Worm (Caenorhabditis elegans) whole organism, early embryonic: ENCODE data around the gene txdc-9.

ENCODE experiments used
- B0310.2 ChIP-seq: sonication (generic microtip); optimal IDR thresholded peaks from 2 replicates; lab custom pipeline; 2016; ENCODE audit warnings: mild to moderate bottlenecking, missing genetic modification characterization, missing compliant biosample characterization
- F13C5.2 ChIP-seq: sonication (generic microtip); optimal IDR thresholded peaks from 2 replicates; lab custom pipeline; 2017; ENCODE audit warnings: mild to moderate bottlenecking, missing genetic modification characterization, inconsistent platforms, missing compliant biosample characterization
- aly-1 ChIP-seq: sonication (generic microtip); optimal IDR thresholded peaks from 2 replicates; lab custom pipeline; 2016; ENCODE audit warnings: missing genetic modification characterization, missing compliant biosample characterization
- ama-1 ChIP-seq: fragments of 150-350 bp; optimal IDR thresholded peaks from 2 replicates; lab custom pipeline; 2014
- ceh-13 ChIP-seq: fragments of 200-800 bp; sonication (Bioruptor generic); optimal IDR thresholded peaks from 2 replicates; lab custom pipeline; 2018; ENCODE audit warnings: mild to moderate bottlenecking, missing genetic modification characterization, missing compliant biosample characterization
- ceh-36 ChIP-seq: sonication (generic microtip); optimal IDR thresholded peaks from 2 replicates; lab custom pipeline; 2016; ENCODE audit warnings: missing genetic modification characterization, inconsistent platforms, missing compliant biosample characterization
- ets-7 ChIP-seq: sonication (generic microtip); optimal IDR thresholded peaks from 2 replicates; lab custom pipeline; 2016; ENCODE audit warnings: missing genotype, missing genetic modification characterization, missing compliant biosample characterization
- flt-1 ChIP-seq: fragments of 200-800 bp; sonication (Bioruptor generic); IDR thresholded peaks from 2 replicates; pipeline ENCODE4 v1.3.6; 2022; ENCODE audit warnings: missing genetic modification characterization, missing compliant biosample characterization
- hmbx-1 ChIP-seq: sonication (generic microtip); optimal IDR thresholded peaks from 2 replicates; lab custom pipeline; 2016; ENCODE audit warnings: mild to moderate bottlenecking, missing genetic modification characterization, missing compliant biosample characterization
- hmg-4 ChIP-seq: fragments of 200-800 bp; sonication (Bioruptor generic); optimal IDR thresholded peaks from 2 replicates; lab custom pipeline; 2018; ENCODE audit warnings: mild to moderate bottlenecking, missing genetic modification characterization, missing compliant biosample characterization
- hnd-1 ChIP-seq: sonication (generic microtip); optimal IDR thresholded peaks from 2 replicates; lab custom pipeline; 2016; ENCODE audit warnings: missing genetic modification characterization, missing compliant biosample characterization
- pes-1 ChIP-seq: fragments of 200-800 bp; sonication (Bioruptor generic); IDR thresholded peaks from 2 replicates; pipeline ENCODE4 v1.3.6; 2022; ENCODE audit warnings: missing genetic modification reagents, missing genetic modification characterization, missing compliant biosample characterization
- scrt-1 ChIP-seq: fragments of 200-800 bp; sonication (Bioruptor generic); IDR thresholded peaks from 2 replicates; pipeline ENCODE4 v1.3.6; 2022; ENCODE audit warnings: missing genetic modification characterization, missing compliant biosample characterization
- sea-1 ChIP-seq: fragments of 200-800 bp; sonication (Bioruptor generic); conservative IDR thresholded peaks from 2 replicates; pipeline ENCODE4 v1.3.6; 2022; ENCODE audit warnings: missing genetic modification characterization, missing compliant biosample characterization
- tbx-11 ChIP-seq: fragments of 200-800 bp; sonication (Bioruptor generic); IDR thresholded peaks from 2 replicates; pipeline ENCODE4 v1.3.6; 2022; ENCODE audit warnings: missing genetic modification characterization, missing compliant biosample characterization
- tbx-37 ChIP-seq: fragments of 200-800 bp; sonication (Bioruptor generic); conservative IDR thresholded peaks from 2 replicates; pipeline ENCODE4 v1.3.6; 2022; ENCODE audit warnings: missing genetic modification reagents, missing genetic modification characterization, missing compliant biosample characterization
- tra-4 ChIP-seq: sonication (generic microtip); optimal IDR thresholded peaks from 2 replicates; lab custom pipeline; 2017; ENCODE audit warnings: missing genetic modification characterization, missing compliant biosample characterization

Gene txdc-9

DNA sequence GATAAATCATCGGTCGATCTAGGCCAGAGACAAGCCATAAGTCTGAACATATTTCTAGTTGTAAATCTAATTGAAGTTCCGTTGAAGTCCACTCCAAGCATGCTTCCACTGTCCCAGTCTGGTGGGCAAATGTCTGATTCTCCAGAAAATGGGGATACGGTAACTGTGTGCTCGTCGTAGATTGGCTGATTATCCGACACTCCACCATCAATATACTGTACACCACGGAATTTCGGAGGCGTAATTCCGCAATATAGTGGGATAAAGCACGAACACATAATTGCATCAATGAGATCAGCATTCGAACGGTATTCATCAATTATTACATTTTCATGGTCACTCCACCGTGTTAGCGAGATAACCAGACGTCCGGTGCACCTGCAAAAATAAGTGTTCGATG lies 13.7 kb upstream of the txdc-9 start:
- no peak for TF ChIP-seq ceh-36 (tag; lab: Kevin White, UChicago)
- TF ChIP-seq hnd-1 (tag; lab: Kevin White, UChicago): no peak
- no peak for TF ChIP-seq sea-1 (GFP tag; lab: Robert Waterston, UW)
- no peak for TF ChIP-seq B0310.2
- TF ChIP-seq flt-1 (GFP tag; lab: Robert Waterston, UW): no peak
- no peak for TF ChIP-seq hmbx-1 (tag; lab: Kevin White, UChicago)
- no peak for TF ChIP-seq ama-1 (lab: Kevin White, UChicago)
- TF ChIP-seq aly-1: no peak
- TF ChIP-seq F13C5.2 (tag; lab: Kevin White, UChicago): no peak
- no peak for TF ChIP-seq tbx-37 (GFP tag; lab: Robert Waterston, UW)
- no peak for TF ChIP-seq ets-7 (tag; lab: Kevin White, UChicago)
- no peak for TF ChIP-seq scrt-1 (GFP tag; lab: Robert Waterston, UW)
- TF ChIP-seq tbx-11 (GFP tag; lab: Robert Waterston, UW): no peak
- TF ChIP-seq tra-4 (tag; lab: Kevin White, UChicago): no peak
- no peak for TF ChIP-seq pes-1 (GFP tag; lab: Robert Waterston, UW)
- no peak for TF ChIP-seq ceh-13
- no peak for TF ChIP-seq hmg-4 (GFP tag; lab: Kevin White, UChicago)

DNA sequence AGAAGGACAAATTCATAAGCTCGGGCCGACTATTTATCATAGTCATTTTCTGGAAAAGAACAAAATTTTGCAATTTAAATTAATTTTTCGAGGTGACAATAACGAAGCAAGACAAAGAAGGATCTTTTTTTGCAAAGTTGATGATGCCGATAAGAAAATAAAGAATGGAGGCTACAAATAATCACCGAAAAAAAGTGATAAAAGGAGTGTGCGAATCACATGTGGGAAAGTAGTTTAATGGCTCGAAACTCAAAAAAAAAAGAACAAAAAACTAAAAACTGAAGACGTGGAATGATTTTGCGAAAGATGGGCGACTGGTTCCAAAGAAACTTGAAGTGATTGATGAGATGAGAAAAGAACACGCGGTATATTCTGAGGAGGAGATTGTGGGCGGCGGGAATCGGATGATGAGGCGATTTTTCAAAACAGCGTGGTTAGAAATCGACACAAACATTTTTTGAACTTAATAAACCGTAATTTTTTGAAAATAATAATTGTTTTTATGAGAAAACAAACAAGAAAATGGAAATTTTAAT lies 12.5 kb upstream of the txdc-9 start, which contains the start of gene atgl-1:
Gene atgl-1, minus strand, starts transcription at position 51 of the 536 bp plus-strand sequence.
- TF ChIP-seq ets-7 (tag; lab: Kevin White, UChicago): no peak
- TF ChIP-seq tbx-37 (GFP tag; lab: Robert Waterston, UW): no peak
- no peak for TF ChIP-seq hmbx-1 (tag; lab: Kevin White, UChicago)
- no peak for TF ChIP-seq ceh-13
- TF ChIP-seq tbx-11 (GFP tag; lab: Robert Waterston, UW): no peak
- no peak for TF ChIP-seq ceh-36 (tag; lab: Kevin White, UChicago)
- no peak for TF ChIP-seq F13C5.2 (tag; lab: Kevin White, UChicago)
- no peak for TF ChIP-seq hmg-4 (GFP tag; lab: Kevin White, UChicago)
- no peak for TF ChIP-seq hnd-1 (tag; lab: Kevin White, UChicago)
- no peak for TF ChIP-seq pes-1 (GFP tag; lab: Robert Waterston, UW)
- TF ChIP-seq B0310.2: no peak
- TF ChIP-seq aly-1: no peak
- no peak for TF ChIP-seq scrt-1 (GFP tag; lab: Robert Waterston, UW)
- no peak for TF ChIP-seq tra-4 (tag; lab: Kevin White, UChicago)
- no peak for TF ChIP-seq flt-1 (GFP tag; lab: Robert Waterston, UW)
- no peak for TF ChIP-seq sea-1 (GFP tag; lab: Robert Waterston, UW)
- TF ChIP-seq ama-1 (lab: Kevin White, UChicago): no peak

DNA sequence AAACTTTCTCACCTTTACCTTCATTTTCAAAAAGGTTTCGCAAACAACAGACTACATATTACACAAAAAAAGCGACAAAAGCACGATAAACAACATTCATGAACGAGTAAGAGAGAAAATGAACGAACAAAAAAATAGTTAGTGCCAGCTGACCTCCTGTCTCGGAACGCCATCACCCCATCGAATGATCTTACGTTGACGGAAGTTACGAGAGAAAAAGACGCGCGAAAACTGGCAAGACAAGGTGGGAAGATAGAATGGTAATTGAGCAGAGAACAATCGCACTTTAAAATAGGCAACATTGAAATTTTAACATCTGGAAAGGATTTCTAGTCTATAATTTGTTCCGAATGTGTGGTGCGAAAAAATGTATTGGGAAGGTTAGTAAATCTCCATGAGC lies 11.8 kb upstream of the txdc-9 start:
- TF ChIP-seq sea-1 (GFP tag; lab: Robert Waterston, UW) (no peak), flt-1 (GFP tag; lab: Robert Waterston, UW) (no peak), ets-7 (tag; lab: Kevin White, UChicago) (no peak), pes-1 (GFP tag; lab: Robert Waterston, UW) (no peak), ceh-36 (tag; lab: Kevin White, UChicago) (no peak), tbx-37 (GFP tag; lab: Robert Waterston, UW) (no peak), scrt-1 (GFP tag; lab: Robert Waterston, UW) (no peak), hnd-1 (tag; lab: Kevin White, UChicago) (no peak), B0310.2 (no peak), ama-1 (lab: Kevin White, UChicago) (no peak), tra-4 (tag; lab: Kevin White, UChicago) (no peak)

DNA sequence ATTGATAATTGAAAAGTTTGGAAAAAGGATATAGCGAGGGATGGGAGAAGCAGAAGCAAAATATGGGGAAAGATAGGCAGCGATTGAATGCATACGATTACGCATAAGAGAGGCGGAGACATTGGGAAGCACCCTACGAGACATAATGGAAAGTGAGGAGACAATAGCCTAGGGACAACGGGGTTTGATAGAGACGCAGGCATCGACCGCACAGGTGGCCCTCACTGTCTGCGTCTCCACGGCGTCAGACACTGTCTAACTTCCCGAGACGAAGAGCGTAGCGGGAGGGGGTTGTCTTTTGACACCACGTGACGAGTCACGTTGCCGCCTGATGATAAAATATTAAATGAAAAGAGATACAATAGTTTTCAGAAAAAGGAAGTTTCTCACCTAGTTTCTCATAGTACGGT lies 11.0 kb upstream of the txdc-9 start:
- TF ChIP-seq aly-1 (no peak), pes-1 (GFP tag; lab: Robert Waterston, UW) (no peak), ceh-13 (no peak), B0310.2 (no peak), ets-7 (tag; lab: Kevin White, UChicago) (no peak), hmbx-1 (tag; lab: Kevin White, UChicago) (no peak), tra-4 (tag; lab: Kevin White, UChicago) (no peak), tbx-37 (GFP tag; lab: Robert Waterston, UW) (no peak), sea-1 (GFP tag; lab: Robert Waterston, UW) (no peak), flt-1 (GFP tag; lab: Robert Waterston, UW) (no peak), F13C5.2 (tag; lab: Kevin White, UChicago) (no peak), scrt-1 (GFP tag; lab: Robert Waterston, UW) (no peak), hnd-1 (tag; lab: Kevin White, UChicago) (no peak), ceh-36 (tag; lab: Kevin White, UChicago) (no peak), hmg-4 (GFP tag; lab: Kevin White, UChicago) (no peak), ama-1 (lab: Kevin White, UChicago) (no peak), tbx-11 (GFP tag; lab: Robert Waterston, UW) (no peak)

DNA sequence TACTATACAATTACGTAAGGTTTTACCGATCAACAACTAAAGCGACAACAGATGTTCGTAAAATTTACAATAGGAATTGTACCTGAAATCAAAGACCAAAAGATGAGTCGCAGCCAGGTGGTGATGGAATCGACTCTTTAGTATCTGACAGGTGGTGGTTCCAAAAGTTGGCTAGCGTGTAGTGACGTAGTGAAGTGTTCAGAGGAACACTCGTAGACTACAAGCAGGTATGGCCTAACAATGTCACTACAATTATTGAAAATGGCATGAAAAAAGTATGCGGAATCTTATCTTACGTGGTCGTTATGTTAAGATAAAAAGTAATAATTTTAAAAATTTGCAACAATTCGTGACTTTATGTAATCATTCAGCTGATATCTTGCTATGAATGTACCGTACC lies 10.5 kb upstream of the txdc-9 start:
- TF ChIP-seq hnd-1 (tag; lab: Kevin White, UChicago) (no peak), ets-7 (tag; lab: Kevin White, UChicago) (no peak), ama-1 (lab: Kevin White, UChicago) (no peak)

DNA sequence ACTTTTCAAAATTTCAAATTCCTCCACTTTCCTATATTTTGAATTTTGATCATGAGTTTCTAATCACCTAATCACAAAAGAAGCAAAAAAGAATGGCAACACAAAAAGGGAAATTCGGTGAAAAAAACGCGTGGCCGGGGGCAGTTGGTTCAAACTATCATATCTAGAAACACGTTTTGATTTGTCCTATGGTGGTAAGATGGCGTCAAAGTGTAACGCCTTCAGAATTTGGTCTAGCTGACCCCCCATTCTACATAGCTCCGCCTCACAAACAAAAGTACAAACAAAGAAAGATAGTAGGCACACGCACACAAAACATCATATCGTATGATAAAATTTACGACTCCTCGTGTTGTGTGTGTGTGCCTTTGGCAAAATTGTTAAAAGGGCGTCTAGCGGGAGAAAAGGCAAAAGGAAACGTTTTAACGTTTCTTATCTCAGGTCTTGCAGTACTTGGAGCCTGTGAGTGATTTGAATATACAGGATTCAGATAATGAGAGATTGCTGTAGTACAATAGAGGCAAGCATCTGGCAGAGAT lies 9.9 kb upstream of the txdc-9 start:
- no peak for TF ChIP-seq scrt-1 (GFP tag; lab: Robert Waterston, UW)
- TF ChIP-seq tbx-11 (GFP tag; lab: Robert Waterston, UW): no peak
- TF ChIP-seq hmg-4 (GFP tag; lab: Kevin White, UChicago): no peak
- TF ChIP-seq pes-1 (GFP tag; lab: Robert Waterston, UW): no peak
- TF ChIP-seq hmbx-1 (tag; lab: Kevin White, UChicago): no peak
- no peak for TF ChIP-seq ceh-36 (tag; lab: Kevin White, UChicago)
- TF ChIP-seq sea-1 (GFP tag; lab: Robert Waterston, UW): no peak
- TF ChIP-seq tra-4 (tag; lab: Kevin White, UChicago): no peak
